Fruit fly (Drosophila melanogaster) whole organism, embryonic: ENCODE results near the gene Abca3.
A peak's percentile ranks its signal among the peaks of the same experiment; 100 is the strongest.

Experiments
- B-H1 ChIP-seq: fragments of 200-800 bp; sonication (Bioruptor generic); IDR thresholded peaks from 3 replicates; pipeline ENCODE4 v1.3.6; 2022; ENCODE audit warnings: missing biosample characterization, missing genetic modification characterization
- B-H2 ChIP-seq: fragments of 200-800 bp; sonication (Bioruptor generic); optimal IDR thresholded peaks from 2 replicates; lab custom pipeline; 2018; ENCODE audit warnings: missing biosample characterization, mild to moderate bottlenecking, missing genetic modification characterization
- CG1233 ChIP-seq: fragments of 200-800 bp; sonication (Bioruptor generic); optimal IDR thresholded peaks from 4 replicates; lab custom pipeline; 2018; ENCODE audit warnings: missing biosample characterization, mild to moderate bottlenecking, missing genetic modification characterization
- CG12391 ChIP-seq: fragments of 200-800 bp; sonication (Bioruptor generic); optimal IDR thresholded peaks from 3 replicates; lab custom pipeline; 2018; ENCODE audit warnings: missing biosample characterization, mild to moderate bottlenecking, missing genetic modification characterization, moderate library complexity
- CG13287 ChIP-seq: fragments of 200-800 bp; sonication (Bioruptor generic); IDR thresholded peaks from 2 replicates; pipeline ENCODE4 v1.3.6; 2022; ENCODE audit warnings: missing biosample characterization, missing genetic modification characterization; ENCODE audit not compliant: partially characterized antibody
- CG14860 ChIP-seq: fragments of 200-800 bp; sonication (Bioruptor generic); IDR thresholded peaks from 3 replicates; pipeline ENCODE4 v1.3.6; 2022; ENCODE audit warnings: missing biosample characterization, missing genetic modification characterization; ENCODE audit not compliant: partially characterized antibody
- CG1603 ChIP-seq: fragments of 200-800 bp; sonication (Bioruptor generic); optimal IDR thresholded peaks from 2 replicates; lab custom pipeline; 2019; ENCODE audit warnings: missing biosample characterization, mild to moderate bottlenecking, missing genetic modification characterization, moderate library complexity
- CG16863 ChIP-seq: fragments of 200-800 bp; sonication (Bioruptor generic); optimal IDR thresholded peaks from 3 replicates; lab custom pipeline; 2016; ENCODE audit warnings: missing biosample characterization, missing genetic modification characterization
- CG17186 ChIP-seq: fragments of 200-800 bp; sonication (Bioruptor generic); optimal IDR thresholded peaks from 3 replicates; lab custom pipeline; 2017; ENCODE audit warnings: missing biosample characterization, missing genetic modification reagents, missing genetic modification characterization
- CG3163 ChIP-seq: fragments of 200-800 bp; sonication (Bioruptor generic); optimal IDR thresholded peaks from 3 replicates; lab custom pipeline; 2016; ENCODE audit warnings: missing biosample characterization, missing genetic modification characterization
- CG42726 ChIP-seq: fragments of 200-800 bp; sonication (Bioruptor generic); IDR thresholded peaks from 2 replicates; pipeline ENCODE4 v1.3.6; 2022; ENCODE audit warnings: missing biosample characterization, missing genetic modification characterization; ENCODE audit not compliant: partially characterized antibody
- CG4282 ChIP-seq: fragments of 200-800 bp; sonication (Bioruptor generic); optimal IDR thresholded peaks from 2 replicates; lab custom pipeline; 2016; ENCODE audit warnings: missing biosample characterization, missing genetic modification characterization
- CG6272 ChIP-seq: fragments of 200-800 bp; sonication (Bioruptor generic); IDR thresholded peaks from 2 replicates; pipeline ENCODE4 v1.3.6; 2022; ENCODE audit warnings: missing biosample characterization, missing genetic modification characterization
- CG8478 ChIP-seq: fragments of >200 bp; optimal IDR thresholded peaks from 2 replicates; lab custom pipeline; 2018
- CG9876 ChIP-seq: fragments of 200-800 bp; sonication (Bioruptor generic); optimal IDR thresholded peaks from 2 replicates; lab custom pipeline; 2016; ENCODE audit warnings: missing biosample characterization, missing genetic modification characterization
- CTCF ChIP-seq: fragments of 200-800 bp; sonication (Bioruptor generic); optimal IDR thresholded peaks from 2 replicates; lab custom pipeline; 2017; ENCODE audit warnings: missing biosample characterization, mild to moderate bottlenecking, missing genetic modification characterization, moderate library complexity
- Drgx ChIP-seq: fragments of 200-800 bp; sonication (Bioruptor generic); IDR thresholded peaks from 2 replicates; pipeline ENCODE4 v1.3.6; 2022; ENCODE audit warnings: missing biosample characterization, missing genetic modification characterization
- Ets65A ChIP-seq: fragments of 200-800 bp; sonication (Bioruptor generic); peaks from one replicate; lab custom pipeline; 2016; ENCODE audit warnings: missing biosample characterization, missing genetic modification characterization
- Fer2 ChIP-seq: fragments of 200-800 bp; sonication (Bioruptor generic); optimal IDR thresholded peaks from 2 replicates; lab custom pipeline; 2018; ENCODE audit warnings: missing biosample characterization, mild to moderate bottlenecking, missing genetic modification characterization, moderate library complexity
- HLH54F ChIP-seq: fragments of 200-800 bp; sonication (Bioruptor generic); optimal IDR thresholded peaks from 3 replicates; lab custom pipeline; 2016; ENCODE audit warnings: missing biosample characterization, missing genetic modification characterization
- HmgD ChIP-seq: fragments of 200-800 bp; sonication (Bioruptor generic); optimal IDR thresholded peaks from 3 replicates; lab custom pipeline; 2016; ENCODE audit warnings: missing biosample characterization, missing genetic modification characterization
- MBD-R2 ChIP-seq: fragments of 200-800 bp; sonication (Bioruptor generic); IDR thresholded peaks from 2 replicates; pipeline ENCODE4 v1.3.6; 2022; ENCODE audit warnings: missing biosample characterization, missing genetic modification characterization
- MESR4 ChIP-seq: fragments of 200-800 bp; sonication (Bioruptor generic); optimal IDR thresholded peaks from 2 replicates; lab custom pipeline; 2018; ENCODE audit warnings: missing biosample characterization, mild to moderate bottlenecking, missing genetic modification characterization, moderate library complexity
- Med ChIP-seq: fragments of 200-800 bp; sonication (Bioruptor generic); peaks from one replicate; lab custom pipeline; 2016; ENCODE audit warnings: missing biosample characterization, missing genetic modification characterization, mild to moderate bottlenecking, inconsistent platforms, moderate library complexity
- NFAT ChIP-seq: fragments of 200-800 bp; sonication (Bioruptor generic); IDR thresholded peaks from 2 replicates; pipeline ENCODE4 v1.3.6; 2022; ENCODE audit warnings: missing biosample characterization, missing genetic modification characterization
- PHDP ChIP-seq: fragments of 200-800 bp; sonication (Bioruptor generic); optimal IDR thresholded peaks from 3 replicates; lab custom pipeline; 2018; ENCODE audit warnings: missing biosample characterization, mild to moderate bottlenecking, missing genetic modification characterization, moderate library complexity
- Xbp1 ChIP-seq: fragments of 200-800 bp; sonication (Bioruptor generic); optimal IDR thresholded peaks from 3 replicates; lab custom pipeline; 2016; ENCODE audit warnings: missing biosample characterization, mild to moderate bottlenecking, missing genetic modification characterization
- ac ChIP-seq: fragments of 200-800 bp; sonication (Bioruptor generic); optimal IDR thresholded peaks from 3 replicates; lab custom pipeline; 2017; ENCODE audit warnings: missing biosample characterization, mild to moderate bottlenecking, missing genetic modification characterization
- ase ChIP-seq: fragments of 200-800 bp; sonication (Bioruptor generic); IDR thresholded peaks from 3 replicates; pipeline ENCODE4 v1.3.6; 2022; ENCODE audit warnings: missing biosample characterization, missing genetic modification characterization
- crp ChIP-seq, 2 experiments: fragments of 200-800 bp; sonication (Bioruptor generic); optimal IDR thresholded peaks; 2 replicates in 1 of 2; 3 replicates in 1 of 2; lab custom pipeline; 2017; ENCODE audit warnings: missing biosample characterization in 2 of 2, missing genetic modification characterization in 2 of 2, mild to moderate bottlenecking in 1 of 2, moderate library complexity in 1 of 2
- cwo ChIP-seq: fragments of 200-800 bp; sonication (Bioruptor generic); optimal IDR thresholded peaks from 3 replicates; lab custom pipeline; 2017; ENCODE audit warnings: missing biosample characterization, missing genetic modification characterization, mild to moderate bottlenecking, moderate library complexity, missing genetic modification reagents
- dati ChIP-seq: fragments of 200-800 bp; sonication (Bioruptor generic); IDR thresholded peaks from 2 replicates; pipeline ENCODE4 v1.3.6; 2022; ENCODE audit warnings: missing biosample characterization, missing genetic modification characterization
- gce ChIP-seq: fragments of 200-800 bp; sonication (Bioruptor generic); IDR thresholded peaks from 3 replicates; pipeline ENCODE4 v1.3.6; 2022; ENCODE audit warnings: missing biosample characterization, missing genetic modification characterization
- grau ChIP-seq: fragments of 200-800 bp; optimal IDR thresholded peaks from 3 replicates; lab custom pipeline; 2019; ENCODE audit warnings: missing biosample characterization, mild to moderate bottlenecking, missing genetic modification characterization, moderate library complexity
- hbn ChIP-seq: fragments of 200-800 bp; sonication (Bioruptor generic); IDR thresholded peaks from 2 replicates; pipeline ENCODE4 v1.3.6; 2022; ENCODE audit warnings: missing biosample characterization, missing genetic modification characterization; ENCODE audit not compliant: partially characterized antibody
- hkb ChIP-seq, 2 experiments: fragments of 200-800 bp in 1 of 2; fragments of >200 bp in 1 of 2; sonication (Bioruptor generic) in 1 of 2; IDR thresholded peaks in 1 of 2; optimal IDR thresholded peaks in 1 of 2; 2 replicates each; pipeline versions ENCODE4 v1.3.6 to Lab custom; 2017 to 2022; ENCODE audit warnings: missing biosample characterization in 1 of 2, missing genetic modification characterization in 1 of 2
- insv ChIP-seq, 2 experiments: fragments of 200-800 bp; sonication (Bioruptor generic); optimal IDR thresholded peaks; 3 replicates each; lab custom pipeline; 2016 to 2018; ENCODE audit warnings: missing biosample characterization in 2 of 2, missing genetic modification characterization in 2 of 2
- jumu ChIP-seq: fragments of 200-800 bp; sonication (Bioruptor generic); optimal IDR thresholded peaks from 3 replicates; lab custom pipeline; 2016; ENCODE audit warnings: missing biosample characterization, missing genetic modification characterization
- ken ChIP-seq: fragments of 200-800 bp; sonication (Bioruptor generic); IDR thresholded peaks from 3 replicates; pipeline ENCODE4 v1.3.6; 2022; ENCODE audit warnings: missing biosample characterization, missing genetic modification characterization
- nau ChIP-seq: fragments of 200-800 bp; sonication (Bioruptor generic); optimal IDR thresholded peaks from 3 replicates; lab custom pipeline; 2017; ENCODE audit warnings: missing biosample characterization, mild to moderate bottlenecking, missing genetic modification characterization, missing genetic modification reagents
- nerfin-1 ChIP-seq: fragments of 200-800 bp; sonication (Bioruptor generic); optimal IDR thresholded peaks from 3 replicates; lab custom pipeline; 2019; ENCODE audit warnings: missing biosample characterization, mild to moderate bottlenecking, missing genetic modification characterization, moderate library complexity
- p53 ChIP-seq: fragments of 200-800 bp; sonication (Bioruptor generic); optimal IDR thresholded peaks from 2 replicates; lab custom pipeline; 2016; ENCODE audit warnings: missing biosample characterization, missing genetic modification characterization
- pnt ChIP-seq: fragments of 200-800 bp; sonication (Bioruptor generic); optimal IDR thresholded peaks from 3 replicates; lab custom pipeline; 2016; ENCODE audit warnings: missing biosample characterization, missing genetic modification characterization
- sens ChIP-seq: fragments of 200-800 bp; sonication (Bioruptor generic); peaks from one replicate; lab custom pipeline; 2016; ENCODE audit warnings: missing biosample characterization, missing genetic modification characterization
- ssp ChIP-seq: fragments of 200-800 bp; sonication (Bioruptor generic); IDR thresholded peaks from 2 replicates; pipeline ENCODE4 v1.3.6; 2022; ENCODE audit warnings: missing biosample characterization, missing genetic modification characterization
- stwl ChIP-seq: fragments of 200-800 bp; sonication (Bioruptor generic); optimal IDR thresholded peaks from 3 replicates; lab custom pipeline; 2018; ENCODE audit warnings: missing biosample characterization, mild to moderate bottlenecking, missing genetic modification characterization, moderate library complexity
- tna ChIP-seq: fragments of 200-800 bp; sonication (Bioruptor generic); IDR thresholded peaks from 2 replicates; pipeline ENCODE4 v1.3.6; 2022; ENCODE audit warnings: missing biosample characterization, missing genetic modification characterization; ENCODE audit not compliant: partially characterized antibody
- vnd ChIP-seq: fragments of 200-800 bp; sonication (Bioruptor generic); IDR thresholded peaks from 3 replicates; pipeline ENCODE4 v1.3.6; 2022; ENCODE audit warnings: missing biosample characterization, missing genetic modification characterization; ENCODE audit not compliant: partially characterized antibody
- zen2 ChIP-seq: fragments of 200-800 bp; sonication (Bioruptor generic); IDR thresholded peaks from 3 replicates; pipeline ENCODE4 v1.3.6; 2022; ENCODE audit warnings: missing biosample characterization, missing genetic modification characterization; ENCODE audit not compliant: partially characterized antibody

Abca3 gene

dm6 chrX:21323933-21324688 lies 17.6 kb upstream of the Abca3 start, which contains the start of the genes Dd and CG1486 (continued):
- no peak for TF ChIP-seq B-H1
- no peak for TF ChIP-seq ase (GFP tag; lab: Robert Waterston, UW)
- TF ChIP-seq CG14860, result peak; percentile 87
- no peak for TF ChIP-seq hkb (optimal IDR thresholded peaks at IDR 0.05; lab: Kevin White, UChicago)
- TF ChIP-seq hkb (GFP tag; IDR thresholded peaks at IDR 0.05; lab: Robert Waterston, UW), result no peak
- peak; percentile 94 for TF ChIP-seq CG8478 (lab: Kevin White, UChicago)
- peak; percentile 30 for TF ChIP-seq jumu (GFP tag; lab: Kevin White, UChicago)
- peak; percentile 49 for TF ChIP-seq CG16863 (GFP tag; lab: Kevin White, UChicago)
- TF ChIP-seq CG12391 (tag; lab: Kevin White, UChicago), result peak; percentile 24
- peak; percentile 92 for TF ChIP-seq CG17186
- no peak for TF ChIP-seq B-H2 (GFP tag; lab: Kevin White, UChicago)
- peak; percentile 74 for TF ChIP-seq hbn
- TF ChIP-seq CG3163 (GFP tag; lab: Kevin White, UChicago), result no peak
- TF ChIP-seq CG6272 (GFP tag; lab: Robert Waterston, UW), result 0 out of 2 replicates have a peak, but pooled peaks have one; percentile 29
- peak; percentile 29 for TF ChIP-seq Xbp1 (GFP tag; lab: Kevin White, UChicago)
- TF ChIP-seq zen2 (GFP tag; lab: Robert Waterston, UW), result peak; percentile 59; the same call in 2 of the 3 replicates
- peak; percentile 9 for TF ChIP-seq pnt (GFP tag; lab: Kevin White, UChicago)
- peak; percentile 92 for TF ChIP-seq vnd (GFP tag; lab: Robert Waterston, UW)
- no peak for TF ChIP-seq Drgx (GFP tag; lab: Robert Waterston, UW)
- TF ChIP-seq p53 (GFP tag; lab: Kevin White, UChicago), result no peak
- TF ChIP-seq MESR4 (GFP tag; lab: Kevin White, UChicago), result peak; percentile 71
- TF ChIP-seq CG13287, result peak; percentile 80
- TF ChIP-seq insv (GFP tag; optimal IDR thresholded peaks at IDR 0.05; lab: Kevin White, UChicago), result peak in 1 of 2 experiments; percentile 2
- peak; percentile 85; the same call in 1 of the 2 replicates for TF ChIP-seq CG42726 (GFP tag; lab: Robert Waterston, UW)
- peak; percentile 86 for TF ChIP-seq Med
- TF ChIP-seq PHDP, result no peak
- 0 out of 2 replicates have a peak, but pooled peaks have one; percentile 35 for TF ChIP-seq ssp (GFP tag; lab: Robert Waterston, UW)
- TF ChIP-seq HLH54F (GFP tag; lab: Kevin White, UChicago), result no peak
- TF ChIP-seq crp (GFP tag; optimal IDR thresholded peaks at IDR 0.05; lab: Kevin White, UChicago), result peak in 1 of 2 experiments; percentile 14
- no peak for TF ChIP-seq ac (GFP tag; lab: Kevin White, UChicago)
- peak; percentile 29 for TF ChIP-seq grau
- peak; percentile 29 for TF ChIP-seq sens
- TF ChIP-seq stwl (tag; lab: Kevin White, UChicago), result peak; percentile 44
- no peak for TF ChIP-seq CG1233
- no peak for TF ChIP-seq NFAT
- TF ChIP-seq HmgD (GFP tag; lab: Kevin White, UChicago), result peak; percentile 13
- TF ChIP-seq ken, result no peak
- peak; percentile 48; the same call in 1 of the 2 replicates for TF ChIP-seq MBD-R2 (GFP tag; lab: Robert Waterston, UW)
- TF ChIP-seq CG4282 (GFP tag; lab: Kevin White, UChicago), result peak; percentile 22
- TF ChIP-seq nau (GFP tag; lab: Kevin White, UChicago), result no peak
- peak; percentile 79 for TF ChIP-seq CG1603 (tag; lab: Kevin White, UChicago)
- TF ChIP-seq Ets65A (GFP tag; lab: Kevin White, UChicago), result peak; percentile 16
- no peak for TF ChIP-seq CG9876 (GFP tag; lab: Kevin White, UChicago)
- TF ChIP-seq nerfin-1 (tag; lab: Kevin White, UChicago), result peak; percentile 82
- TF ChIP-seq dati, result no peak
- TF ChIP-seq Fer2 (tag; lab: Kevin White, UChicago), result no peak
- no peak for TF ChIP-seq gce (GFP tag; lab: Robert Waterston, UW)
- peak; percentile 73 for TF ChIP-seq tna (GFP tag; lab: Robert Waterston, UW)
- no peak for TF ChIP-seq cwo
- TF ChIP-seq CTCF (GFP tag; lab: Kevin White, UChicago), result peak; percentile 33
